Worm (Caenorhabditis elegans) whole organism, young adult: ENCODE data around the gene ugtp-1.

ENCODE experiments used
- B0019.2 ChIP-seq: fragments of 200-800 bp; sonication (Bioruptor generic); conservative IDR thresholded peaks from 2 replicates; pipeline ENCODE4 v1.3.6; 2022; ENCODE audit warnings: missing genetic modification reagents, missing genetic modification characterization, missing compliant biosample characterization
- F10E7.11 ChIP-seq: sonication (generic microtip); optimal IDR thresholded peaks from 2 replicates; lab custom pipeline; 2017; ENCODE audit warnings: mild to moderate bottlenecking, missing genetic modification characterization, moderate library complexity, missing compliant biosample characterization
- F55B11.4 ChIP-seq: sonication (generic microtip); optimal IDR thresholded peaks from 2 replicates; lab custom pipeline; 2016; ENCODE audit warnings: missing compliant biosample characterization, missing genetic modification characterization, borderline replicate concordance; ENCODE audit not compliant: insufficient read depth
- Y53F4B.3 ChIP-seq: fragments of 200-800 bp; sonication (Bioruptor generic); IDR thresholded peaks from 2 replicates; pipeline ENCODE4 v1.3.6; 2022; ENCODE audit warnings: missing genetic modification reagents, missing genetic modification characterization, missing compliant biosample characterization
- atf-7 ChIP-seq: sonication (generic microtip); optimal IDR thresholded peaks from 2 replicates; lab custom pipeline; 2017; ENCODE audit warnings: mild to moderate bottlenecking, missing genetic modification characterization, missing compliant biosample characterization
- ccch-3 ChIP-seq: fragments of 200-800 bp; sonication (Bioruptor generic); optimal IDR thresholded peaks from 2 replicates; lab custom pipeline; 2018; ENCODE audit warnings: mild to moderate bottlenecking, missing genetic modification characterization, missing compliant biosample characterization
- ceh-100 ChIP-seq: fragments of 200-800 bp; sonication (Bioruptor generic); IDR thresholded peaks from 2 replicates; pipeline ENCODE4 v1.3.6; 2022; ENCODE audit warnings: missing genetic modification reagents, missing genetic modification characterization, missing compliant biosample characterization
- ceh-40 ChIP-seq: fragments of 200-800 bp; sonication (Bioruptor generic); IDR thresholded peaks from 2 replicates; pipeline ENCODE4 v1.3.6; 2022; ENCODE audit warnings: missing genetic modification characterization, missing compliant biosample characterization
- dpl-1 ChIP-seq: fragments of 150-350 bp; optimal IDR thresholded peaks from 2 replicates; lab custom pipeline; 2014; ENCODE audit warnings: missing biosample characterization, missing genetic modification reagents, missing genetic modification characterization
- egl-18 ChIP-seq: fragments of 200-800 bp; sonication (Bioruptor generic); IDR thresholded peaks from 2 replicates; pipeline ENCODE4 v1.3.6; 2022; ENCODE audit warnings: missing genetic modification reagents, missing genetic modification characterization, missing compliant biosample characterization
- ets-4 ChIP-seq: fragments of 200-800 bp; sonication (Bioruptor generic); optimal IDR thresholded peaks from 2 replicates; lab custom pipeline; 2018; ENCODE audit warnings: mild to moderate bottlenecking, missing genetic modification characterization, missing compliant biosample characterization
- hrde-1 ChIP-seq: sonication (generic microtip); optimal IDR thresholded peaks from 2 replicates; lab custom pipeline; 2016; ENCODE audit warnings: missing genetic modification characterization, mild to moderate bottlenecking, missing compliant biosample characterization, moderate library complexity, missing genotype, missing genetic modification reagents, borderline replicate concordance
- hsf-1 ChIP-seq: fragments of 200-800 bp; sonication (Bioruptor generic); IDR thresholded peaks from 2 replicates; pipeline ENCODE4 v1.3.6; 2022; ENCODE audit warnings: missing genetic modification reagents, missing genetic modification characterization, missing compliant biosample characterization
- let-607 ChIP-seq, 2 experiments: fragments of 200-800 bp in 1 of 2; sonication (Bioruptor generic) in 1 of 2; sonication (generic microtip) in 1 of 2; optimal IDR thresholded peaks; 2 replicates each; lab custom pipeline; 2016 to 2018; ENCODE audit warnings: mild to moderate bottlenecking in 2 of 2, missing compliant biosample characterization in 2 of 2, missing genetic modification characterization in 2 of 2, moderate library complexity in 2 of 2, missing genotype in 1 of 2
- lin-26 ChIP-seq: fragments of 200-800 bp; sonication (Bioruptor generic); IDR thresholded peaks from 2 replicates; pipeline ENCODE4 v1.3.6; 2022; ENCODE audit warnings: missing genetic modification reagents, missing genetic modification characterization, missing compliant biosample characterization
- lir-1 ChIP-seq: fragments of 200-800 bp; sonication (Bioruptor generic); conservative IDR thresholded peaks from 2 replicates; pipeline ENCODE4 v1.3.6; 2022; ENCODE audit warnings: missing genetic modification reagents, missing genetic modification characterization, missing compliant biosample characterization
- lsl-1 ChIP-seq: fragments of 200-800 bp; sonication (Bioruptor generic); optimal IDR thresholded peaks from 2 replicates; lab custom pipeline; 2018; ENCODE audit warnings: mild to moderate bottlenecking, missing genetic modification characterization, moderate library complexity, missing compliant biosample characterization
- madf-3 ChIP-seq: fragments of 200-800 bp; sonication (Bioruptor generic); IDR thresholded peaks from 2 replicates; pipeline ENCODE4 v1.3.6; 2022; ENCODE audit warnings: missing genetic modification reagents, missing genetic modification characterization, missing compliant biosample characterization
- madf-8 ChIP-seq: fragments of 200-800 bp; sonication (Bioruptor generic); conservative IDR thresholded peaks from 2 replicates; pipeline ENCODE4 v1.3.6; 2022; ENCODE audit warnings: missing genetic modification reagents, missing genetic modification characterization, missing compliant biosample characterization
- mxl-1 ChIP-seq: sonication (generic microtip); optimal IDR thresholded peaks from 2 replicates; lab custom pipeline; 2016; ENCODE audit warnings: missing genetic modification characterization, missing compliant biosample characterization
- nfya-1 ChIP-seq: sonication (generic microtip); optimal IDR thresholded peaks from 2 replicates; lab custom pipeline; 2017; ENCODE audit warnings: antibody characterized with exemption, missing compliant biosample characterization, missing genetic modification characterization, borderline replicate concordance; ENCODE audit not compliant: insufficient read depth
- nfyb-1 ChIP-seq: fragments of 200-800 bp; sonication (Bioruptor generic); IDR thresholded peaks from 2 replicates; pipeline ENCODE4 v1.3.6; 2022; ENCODE audit warnings: missing genetic modification reagents, missing genetic modification characterization, missing compliant biosample characterization
- nhr-120 ChIP-seq: fragments of 200-800 bp; sonication (Bioruptor generic); IDR thresholded peaks from 2 replicates; pipeline ENCODE4 v1.3.6; 2022; ENCODE audit warnings: missing genetic modification characterization, missing compliant biosample characterization
- nhr-80 ChIP-seq: sonication (generic microtip); optimal IDR thresholded peaks from 2 replicates; lab custom pipeline; 2016; ENCODE audit warnings: missing genetic modification characterization, missing compliant biosample characterization
- nhr-90 ChIP-seq: sonication (generic microtip); optimal IDR thresholded peaks from 2 replicates; lab custom pipeline; 2016; ENCODE audit warnings: missing genotype, mild to moderate bottlenecking, missing genetic modification characterization, missing compliant biosample characterization
- sea-2 ChIP-seq: fragments of 200-800 bp; sonication (Bioruptor generic); IDR thresholded peaks from 2 replicates; pipeline ENCODE4 v1.3.6; 2022; ENCODE audit warnings: missing genetic modification characterization, missing compliant biosample characterization
- snpc-1.1 ChIP-seq: sonication (generic microtip); optimal IDR thresholded peaks from 2 replicates; lab custom pipeline; 2017; ENCODE audit warnings: missing genetic modification characterization, mild to moderate bottlenecking, missing compliant biosample characterization, antibody characterized with exemption, moderate library complexity, missing genotype, missing genetic modification reagents; ENCODE audit not compliant: insufficient read depth
- snpc-1.3 ChIP-seq: sonication (generic microtip); optimal IDR thresholded peaks from 2 replicates; lab custom pipeline; 2017; ENCODE audit warnings: missing genetic modification characterization, mild to moderate bottlenecking, missing compliant biosample characterization, antibody characterized with exemption, moderate library complexity, missing genotype, missing genetic modification reagents; ENCODE audit not compliant: insufficient read depth
- somi-1 ChIP-seq: fragments of 200-800 bp; sonication (Bioruptor generic); optimal IDR thresholded peaks from 2 replicates; lab custom pipeline; 2018; ENCODE audit warnings: mild to moderate bottlenecking, missing genetic modification characterization, missing compliant biosample characterization
- tbp1 ChIP-seq: fragments of 200-800 bp; sonication (Bioruptor generic); optimal IDR thresholded peaks from 2 replicates; lab custom pipeline; 2018; ENCODE audit warnings: mild to moderate bottlenecking, missing genetic modification characterization, missing compliant biosample characterization
- zim-3 ChIP-seq: sonication (generic microtip); optimal IDR thresholded peaks from 2 replicates; lab custom pipeline; 2017; ENCODE audit warnings: mild to moderate bottlenecking, missing genetic modification characterization, moderate library complexity, missing compliant biosample characterization
- ztf-18 ChIP-seq: sonication (generic microtip); optimal IDR thresholded peaks from 2 replicates; lab custom pipeline; 2016; ENCODE audit warnings: missing genotype, mild to moderate bottlenecking, missing genetic modification characterization, missing compliant biosample characterization
- ztf-22 ChIP-seq: fragments of 200-800 bp; sonication (Bioruptor generic); optimal IDR thresholded peaks from 2 replicates; lab custom pipeline; 2018; ENCODE audit warnings: mild to moderate bottlenecking, missing genetic modification characterization, moderate library complexity, missing compliant biosample characterization
- ztf-3 ChIP-seq: fragments of 200-800 bp; sonication (Bioruptor generic); optimal IDR thresholded peaks from 2 replicates; lab custom pipeline; 2018; ENCODE audit warnings: mild to moderate bottlenecking, missing genetic modification characterization, missing compliant biosample characterization

The ugtp-1 gene

ce11 chrIII:8794793-8795192, 44.3 kb upstream of the ugtp-1 start (continued):
- peak; percentile 43 for TF ChIP-seq tbp1 (GFP tag; lab: Kevin White, UChicago)
- TF ChIP-seq ets-4 (GFP tag; lab: Kevin White, UChicago) = peak; percentile 79
- TF ChIP-seq dpl-1 (GFP tag; lab: Kevin White, UChicago) = no peak
- peak; percentile 44 for TF ChIP-seq nhr-90
- TF ChIP-seq zim-3 (tag; lab: Kevin White, UChicago) = no peak
- no peak for TF ChIP-seq ztf-3
- TF ChIP-seq F10E7.11 (tag; lab: Kevin White, UChicago) = no peak
- 0 out of 2 replicates have a peak, but pooled peaks have one; percentile 54 for TF ChIP-seq egl-18
- TF ChIP-seq nfya-1 (tag; lab: Kevin White, UChicago) = no peak
- TF ChIP-seq snpc-1.3 (tag; lab: Kevin White, UChicago) = no peak
- TF ChIP-seq ztf-22 = no peak
- no peak for TF ChIP-seq nhr-120 (GFP tag; lab: Robert Waterston, UW)
- TF ChIP-seq hrde-1 (tag; lab: Kevin White, UChicago) = no peak
- no peak for TF ChIP-seq ztf-18 (tag; lab: Kevin White, UChicago)
- TF ChIP-seq madf-3 (GFP tag; lab: Robert Waterston, UW) = no peak
- TF ChIP-seq lin-26 (GFP tag; lab: Robert Waterston, UW) = 0 out of 2 replicates have a peak, but pooled peaks have one; percentile 48
- peak; percentile 64 for TF ChIP-seq ceh-100 (GFP tag; lab: Robert Waterston, UW)
- no peak for TF ChIP-seq madf-8 (GFP tag; lab: Robert Waterston, UW)
- TF ChIP-seq nfyb-1 (GFP tag; lab: Robert Waterston, UW) = 0 out of 2 replicates have a peak, but pooled peaks have one; percentile 67
- 0 out of 2 replicates have a peak, but pooled peaks have one; percentile 29 for TF ChIP-seq lir-1 (GFP tag; lab: Robert Waterston, UW)
- no peak for TF ChIP-seq ccch-3 (GFP tag; lab: Kevin White, UChicago)
- no peak for TF ChIP-seq somi-1 (GFP tag; lab: Kevin White, UChicago)
- no peak for TF ChIP-seq Y53F4B.3 (GFP tag; lab: Robert Waterston, UW)
- TF ChIP-seq lsl-1 = peak; percentile 10
- peak; percentile 69 for TF ChIP-seq hsf-1 (GFP tag; lab: Robert Waterston, UW)
- no peak for TF ChIP-seq F55B11.4 (tag; lab: Kevin White, UChicago)
- TF ChIP-seq mxl-1 = no peak
- TF ChIP-seq snpc-1.1 = no peak

ce11 chrIII:8792251-8792650, 41.7 kb upstream of the ugtp-1 start, which contains the start of gene ztf-1:
ztf-1 (minus strand) TSS chrIII:8792351.
- TF ChIP-seq B0019.2 (no peak), hsf-1 (GFP tag; lab: Robert Waterston, UW) (no peak), nhr-80 (tag; lab: Kevin White, UChicago) (no peak), atf-7 (no peak), snpc-1.1 (no peak)
- TF ChIP-seq, all 124 proteins: peak for 0

DNA sequence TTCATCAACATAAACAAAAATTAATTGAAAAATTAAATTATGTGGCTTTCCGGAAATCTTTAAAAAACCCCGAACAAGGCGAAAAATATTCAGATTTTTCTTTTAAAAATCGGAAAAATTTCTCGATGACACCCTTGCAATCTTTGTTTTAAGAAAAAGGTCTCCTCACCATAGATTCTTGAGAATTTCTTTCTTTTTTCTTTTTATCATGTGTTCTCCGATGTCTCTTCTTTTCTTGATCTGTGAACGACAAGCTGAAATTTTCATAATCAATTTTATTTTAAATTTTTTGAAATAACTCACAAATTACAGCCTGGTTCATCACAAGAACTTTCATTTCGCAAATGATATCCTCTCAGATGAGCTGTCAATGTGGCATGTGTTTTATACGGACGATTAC, 40.7 kb upstream of the ugtp-1 start, which contains the start of the genes zfp-1 and F54F2.14:
zfp-1 (plus strand) TSS at position 301 of the 400 bp plus-strand sequence.
F54F2.14 (plus strand) TSS at position 312 of the 400 bp plus-strand sequence.
- TF ChIP-seq sea-2 (GFP tag; lab: Robert Waterston, UW) = no peak
- no peak for TF ChIP-seq ceh-40
- no peak for TF ChIP-seq let-607 (tag; optimal IDR thresholded peaks at IDR 0.05; lab: Kevin White, UChicago)
